Fruit fly (Drosophila melanogaster): Measurements from ENCODE around the gene CG15443.

DNA sequence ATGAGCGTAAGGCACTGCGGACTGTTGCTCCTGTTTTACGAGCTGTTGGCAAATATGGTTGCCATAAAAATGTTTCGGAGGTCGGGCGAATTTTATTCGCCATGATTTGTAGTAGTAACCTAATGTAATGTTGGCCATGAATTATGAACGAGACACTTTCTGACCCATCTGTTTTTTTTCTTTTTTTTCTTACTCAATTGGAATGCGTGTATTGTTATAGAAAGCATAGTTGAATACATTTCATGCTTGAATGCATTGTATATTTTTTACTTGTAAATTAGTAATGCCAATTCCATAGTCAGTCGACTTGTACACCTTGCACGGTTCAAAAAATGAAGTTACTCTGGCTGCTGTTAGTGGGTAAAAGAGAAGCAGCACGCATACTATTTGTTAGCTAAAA lies 25.8 kb downstream of the CG15443 start, which contains the start of gene CG43056:
- TF ChIP-seq acj6 (GFP tag; optimal IDR thresholded peaks at IDR 0.05) (no peak), CG15336 (GFP tag; IDR thresholded peaks at IDR 0.05) (no peak), CG10669 (GFP tag; optimal IDR thresholded peaks at IDR 0.05) (no peak), Lpt (GFP tag; optimal IDR thresholded peaks at IDR 0.05) (no peak), CG3919 (GFP tag; optimal IDR thresholded peaks at IDR 0.05) (no peak), pdm3 (GFP tag; optimal IDR thresholded peaks at IDR 0.05) (no peak), CG8119 (GFP tag; IDR thresholded peaks at IDR 0.05) (no peak), Ets96B (tag; optimal IDR thresholded peaks at IDR 0.05) (no peak), topi (GFP tag; optimal IDR thresholded peaks at IDR 0.05) (no peak), CG9139 (GFP tag; optimal IDR thresholded peaks at IDR 0.05) (no peak), Gug (GFP tag; IDR thresholded peaks at IDR 0.05) (no peak)

All from whole organism, prepupa.